Fruit fly (Drosophila melanogaster) whole organism, prepupa: ENCODE results near the gene dpr16.
A peak's percentile ranks its signal among the peaks of the same experiment; 100 is the strongest.

ENCODE experiments used
- Blimp-1 ChIP-seq: fragments of 200-800 bp; sonication (Bioruptor generic); optimal IDR thresholded peaks from 3 replicates; lab custom pipeline; 2017; ENCODE audit warnings: missing biosample characterization, missing genetic modification characterization, mild to moderate bottlenecking, moderate library complexity, missing genetic modification reagents
- CG10631 ChIP-seq: fragments of 200-800 bp; sonication (Bioruptor generic); optimal IDR thresholded peaks from 2 replicates; lab custom pipeline; 2016; ENCODE audit warnings: missing biosample characterization, missing genetic modification characterization
- CG10669 ChIP-seq: fragments of 200-800 bp; sonication (Bioruptor generic); optimal IDR thresholded peaks from 3 replicates; lab custom pipeline; 2018; ENCODE audit warnings: missing biosample characterization, mild to moderate bottlenecking, missing genetic modification characterization, moderate library complexity
- CG11294 ChIP-seq: fragments of 200-800 bp; sonication (Bioruptor generic); IDR thresholded peaks from 2 replicates; pipeline ENCODE4 v1.3.6; 2022; ENCODE audit warnings: missing biosample characterization, missing genetic modification characterization
- CG11762 ChIP-seq: fragments of 200-800 bp; sonication (Bioruptor generic); optimal IDR thresholded peaks from 3 replicates; lab custom pipeline; 2016; ENCODE audit warnings: missing biosample characterization, missing genetic modification characterization; ENCODE audit not compliant: insufficient read depth
- CG11902 ChIP-seq: fragments of 200-800 bp; sonication (Bioruptor generic); optimal IDR thresholded peaks from 3 replicates; lab custom pipeline; 2016; ENCODE audit warnings: missing biosample characterization, missing genetic modification characterization
- CG15336 ChIP-seq: fragments of 200-800 bp; sonication (Bioruptor generic); IDR thresholded peaks from 2 replicates; pipeline ENCODE4 v1.3.6; 2022; ENCODE audit warnings: missing biosample characterization, missing genetic modification characterization
- CG1621 ChIP-seq: fragments of 200-800 bp; sonication (Bioruptor generic); optimal IDR thresholded peaks from 3 replicates; lab custom pipeline; 2018; ENCODE audit warnings: missing biosample characterization, mild to moderate bottlenecking, missing genetic modification characterization
- CG16779 ChIP-seq: fragments of 200-800 bp; sonication (Bioruptor generic); optimal IDR thresholded peaks from 3 replicates; lab custom pipeline; 2017; ENCODE audit warnings: missing biosample characterization, mild to moderate bottlenecking, missing genetic modification characterization
- CG31627 ChIP-seq: fragments of 200-800 bp; sonication (Bioruptor generic); optimal IDR thresholded peaks from 3 replicates; lab custom pipeline; 2016; ENCODE audit warnings: missing biosample characterization, missing genetic modification characterization
- CG32006 ChIP-seq: fragments of 200-800 bp; sonication (Bioruptor generic); optimal IDR thresholded peaks from 3 replicates; lab custom pipeline; 2017; ENCODE audit warnings: missing biosample characterization, mild to moderate bottlenecking, missing genetic modification characterization
- CG34406 ChIP-seq: fragments of 200-800 bp; sonication (Bioruptor generic); optimal IDR thresholded peaks from 3 replicates; lab custom pipeline; 2016; ENCODE audit warnings: missing biosample characterization, missing genetic modification characterization
- CG3919 ChIP-seq: fragments of 200-800 bp; sonication (Bioruptor generic); optimal IDR thresholded peaks from 3 replicates; lab custom pipeline; 2016; ENCODE audit warnings: missing biosample characterization, missing genetic modification characterization
- CG4318 ChIP-seq: fragments of 200-800 bp; sonication (Bioruptor generic); optimal IDR thresholded peaks from 3 replicates; lab custom pipeline; 2017; ENCODE audit warnings: missing biosample characterization, mild to moderate bottlenecking, missing genetic modification characterization
- CG6163 ChIP-seq: fragments of 200-800 bp; sonication (Bioruptor generic); IDR thresholded peaks from 3 replicates; pipeline ENCODE4 v1.3.6; 2022; ENCODE audit warnings: missing biosample characterization, missing genetic modification characterization
- CG6276 ChIP-seq: fragments of 200-800 bp; sonication (Bioruptor generic); optimal IDR thresholded peaks from 2 replicates; lab custom pipeline; 2017; ENCODE audit warnings: missing biosample characterization, mild to moderate bottlenecking, missing genetic modification characterization
- CG6792 ChIP-seq: fragments of 200-800 bp; sonication (Bioruptor generic); optimal IDR thresholded peaks from 3 replicates; lab custom pipeline; 2016; ENCODE audit warnings: missing biosample characterization, missing genetic modification characterization
- CG6808 ChIP-seq: fragments of 200-800 bp; sonication (Bioruptor generic); optimal IDR thresholded peaks from 3 replicates; lab custom pipeline; 2017; ENCODE audit warnings: missing biosample characterization, missing genetic modification characterization, mild to moderate bottlenecking, moderate library complexity, missing genetic modification reagents
- CG7368 ChIP-seq: fragments of 200-800 bp; sonication (Bioruptor generic); optimal IDR thresholded peaks from 3 replicates; lab custom pipeline; 2016; ENCODE audit warnings: missing biosample characterization, missing genetic modification characterization
- CG8319 ChIP-seq: fragments of 200-800 bp; sonication (Bioruptor generic); optimal IDR thresholded peaks from 3 replicates; lab custom pipeline; 2016; ENCODE audit warnings: missing biosample characterization, missing genetic modification characterization
- CG8632 ChIP-seq: fragments of 200-800 bp; sonication (Bioruptor generic); optimal IDR thresholded peaks from 3 replicates; lab custom pipeline; 2016; ENCODE audit warnings: missing biosample characterization, missing genetic modification characterization
- CG9139 ChIP-seq: fragments of 200-800 bp; sonication (Bioruptor generic); optimal IDR thresholded peaks from 3 replicates; lab custom pipeline; 2017; ENCODE audit warnings: missing biosample characterization, mild to moderate bottlenecking, missing genetic modification characterization
- Eip75B ChIP-seq: fragments of 200-800 bp; sonication (Bioruptor generic); optimal IDR thresholded peaks from 3 replicates; lab custom pipeline; 2016; ENCODE audit warnings: missing biosample characterization, missing genetic modification characterization
- Eip78C ChIP-seq: fragments of 200-800 bp; sonication (Bioruptor generic); peaks from one replicate; lab custom pipeline; 2016; ENCODE audit warnings: missing biosample characterization, missing genetic modification characterization
- Ets21C ChIP-seq: fragments of 200-800 bp; sonication (Bioruptor generic); optimal IDR thresholded peaks from 3 replicates; lab custom pipeline; 2016; ENCODE audit warnings: missing biosample characterization, missing genetic modification characterization
- Ets96B ChIP-seq: fragments of 200-800 bp; optimal IDR thresholded peaks from 2 replicates; lab custom pipeline; 2019; ENCODE audit warnings: missing biosample characterization, mild to moderate bottlenecking, missing genetic modification characterization, moderate library complexity
- Gug ChIP-seq: fragments of 200-800 bp; sonication (Bioruptor generic); IDR thresholded peaks from 2 replicates; pipeline ENCODE4 v1.3.6; 2022; ENCODE audit warnings: missing biosample characterization, missing genetic modification characterization
- Hr38 ChIP-seq: sonication (Bioruptor generic); optimal IDR thresholded peaks from 2 replicates; lab custom pipeline; 2016; ENCODE audit warnings: missing biosample characterization, missing genetic modification characterization
- Hr39 ChIP-seq: fragments of 200-800 bp; sonication (Bioruptor generic); optimal IDR thresholded peaks from 2 replicates; lab custom pipeline; 2016; ENCODE audit warnings: missing biosample characterization, missing genetic modification characterization
- Hr4 ChIP-seq: fragments of 200-800 bp; sonication (Bioruptor generic); optimal IDR thresholded peaks from 3 replicates; lab custom pipeline; 2016; ENCODE audit warnings: missing biosample characterization, missing genetic modification characterization
- Lpt ChIP-seq: fragments of 200-800 bp; sonication (Bioruptor generic); optimal IDR thresholded peaks from 3 replicates; lab custom pipeline; 2016; ENCODE audit warnings: missing biosample characterization, missing genetic modification characterization
- Met ChIP-seq: fragments of 200-800 bp; sonication (Bioruptor generic); optimal IDR thresholded peaks from 3 replicates; lab custom pipeline; 2016; ENCODE audit warnings: missing biosample characterization, missing genetic modification characterization
- Sox102F ChIP-seq: fragments of 200-800 bp; sonication (Bioruptor generic); optimal IDR thresholded peaks from 2 replicates; lab custom pipeline; 2016; ENCODE audit warnings: missing biosample characterization, mild to moderate bottlenecking, missing genetic modification characterization
- Sox14 ChIP-seq: fragments of 200-800 bp; sonication (Bioruptor generic); optimal IDR thresholded peaks from 3 replicates; lab custom pipeline; 2016; ENCODE audit warnings: missing biosample characterization, missing genetic modification characterization
- Sox15 ChIP-seq: fragments of 200-800 bp; sonication (Bioruptor generic); optimal IDR thresholded peaks from 3 replicates; lab custom pipeline; 2016; ENCODE audit warnings: missing biosample characterization, missing genetic modification characterization
- acj6 ChIP-seq: fragments of 200-800 bp; sonication (Bioruptor generic); optimal IDR thresholded peaks from 3 replicates; lab custom pipeline; 2016; ENCODE audit warnings: missing biosample characterization, missing genetic modification characterization
- cyc ChIP-seq: fragments of 200-800 bp; sonication (Bioruptor generic); optimal IDR thresholded peaks from 3 replicates; lab custom pipeline; 2016; ENCODE audit warnings: missing biosample characterization, missing genetic modification characterization
- dac ChIP-seq: fragments of 200-800 bp; sonication (Bioruptor generic); optimal IDR thresholded peaks from 2 replicates; lab custom pipeline; 2017; ENCODE audit warnings: missing biosample characterization, mild to moderate bottlenecking, missing genetic modification characterization
- dsx ChIP-seq: fragments of 200-800 bp; optimal IDR thresholded peaks from 3 replicates; lab custom pipeline; 2019; ENCODE audit warnings: missing biosample characterization, mild to moderate bottlenecking, missing genetic modification characterization, moderate library complexity; ENCODE audit not compliant: poor library complexity, severe bottlenecking
- eg ChIP-seq: fragments of 200-800 bp; sonication (Bioruptor generic); IDR thresholded peaks from 3 replicates; pipeline ENCODE4 v1.3.6; 2022; ENCODE audit warnings: missing biosample characterization, missing genetic modification characterization
- esn ChIP-seq: fragments of 200-800 bp; sonication (Bioruptor generic); optimal IDR thresholded peaks from 2 replicates; lab custom pipeline; 2016; ENCODE audit warnings: missing biosample characterization, mild to moderate bottlenecking, missing genetic modification characterization, moderate library complexity
- fd59A ChIP-seq: fragments of 200-800 bp; sonication (Bioruptor generic); optimal IDR thresholded peaks from 2 replicates; lab custom pipeline; 2017; ENCODE audit warnings: missing biosample characterization, mild to moderate bottlenecking, missing genetic modification characterization, missing genetic modification reagents
- fd85E ChIP-seq: fragments of 200-800 bp; sonication (Bioruptor generic); optimal IDR thresholded peaks from 3 replicates; lab custom pipeline; 2016; ENCODE audit warnings: missing biosample characterization, missing genetic modification characterization
- fkh ChIP-seq: fragments of 200-800 bp; sonication (Bioruptor generic); optimal IDR thresholded peaks from 3 replicates; lab custom pipeline; 2017; ENCODE audit warnings: missing biosample characterization, mild to moderate bottlenecking, missing genetic modification characterization, moderate library complexity
- lz ChIP-seq: fragments of 200-800 bp; sonication (Bioruptor generic); optimal IDR thresholded peaks from 3 replicates; lab custom pipeline; 2016; ENCODE audit warnings: missing biosample characterization, missing genetic modification characterization
- pdm3 ChIP-seq: fragments of 200-800 bp; sonication (Bioruptor generic); optimal IDR thresholded peaks from 3 replicates; lab custom pipeline; 2016; ENCODE audit warnings: missing biosample characterization, missing genetic modification characterization
- salr ChIP-seq, 2 experiments: fragments of 200-800 bp; sonication (Bioruptor generic); optimal IDR thresholded peaks; 3 replicates each; lab custom pipeline; 2016 to 2018; ENCODE audit warnings: missing biosample characterization in 2 of 2, missing genetic modification characterization in 2 of 2, mild to moderate bottlenecking in 1 of 2
- spab ChIP-seq: fragments of 200-800 bp; sonication (Bioruptor generic); optimal IDR thresholded peaks from 2 replicates; lab custom pipeline; 2017; ENCODE audit warnings: missing biosample characterization, mild to moderate bottlenecking, missing genetic modification characterization, missing genetic modification reagents
- ss ChIP-seq, 2 experiments: fragments of 200-800 bp; sonication (Bioruptor generic); optimal IDR thresholded peaks; 2 replicates in 1 of 2; 3 replicates in 1 of 2; lab custom pipeline; 2017 to 2018; ENCODE audit warnings: mild to moderate bottlenecking in 2 of 2, missing biosample characterization in 2 of 2, missing genetic modification characterization in 2 of 2, moderate library complexity in 1 of 2
- svp ChIP-seq: fragments of 200-800 bp; sonication (Bioruptor generic); peaks from one replicate; lab custom pipeline; 2016; ENCODE audit warnings: missing biosample characterization, missing genetic modification characterization
- topi ChIP-seq: fragments of 200-800 bp; sonication (Bioruptor generic); optimal IDR thresholded peaks from 3 replicates; lab custom pipeline; 2016; ENCODE audit warnings: missing biosample characterization, missing genetic modification characterization
- vri ChIP-seq: fragments of 200-800 bp; sonication (Bioruptor generic); optimal IDR thresholded peaks from 3 replicates; lab custom pipeline; 2016; ENCODE audit warnings: missing biosample characterization, mild to moderate bottlenecking, missing genetic modification characterization

The dpr16 gene

dm6 chr3R:5198302-5198701 lies 47.6 kb downstream of the dpr16 start:
- no peak for TF ChIP-seq CG16779 (tag; lab: Kevin White, UChicago)
- TF ChIP-seq CG11902 = peak; percentile 5
- no peak for TF ChIP-seq fkh (GFP tag; lab: Kevin White, UChicago)
- TF ChIP-seq Ets96B (tag; lab: Kevin White, UChicago) = peak; percentile 47
- TF ChIP-seq CG11762 (GFP tag; lab: Kevin White, UChicago) = no peak
- no peak for TF ChIP-seq fd85E (GFP tag; lab: Kevin White, UChicago)
- TF ChIP-seq CG6792 (GFP tag; lab: Kevin White, UChicago) = peak; percentile 32
- TF ChIP-seq dac (GFP tag; lab: Kevin White, UChicago) = peak; percentile 34
- no peak for TF ChIP-seq salr (GFP tag; optimal IDR thresholded peaks at IDR 0.05; lab: Kevin White, UChicago)
- no peak for TF ChIP-seq fd59A (GFP tag; lab: Kevin White, UChicago)
- TF ChIP-seq svp (GFP tag; lab: Kevin White, UChicago) = no peak
- TF ChIP-seq CG31627 (GFP tag; lab: Kevin White, UChicago) = peak; percentile 37
- TF ChIP-seq Sox102F (GFP tag; lab: Kevin White, UChicago) = peak; percentile 20
- TF ChIP-seq vri (GFP tag; lab: Kevin White, UChicago) = peak; percentile 6
- no peak for TF ChIP-seq CG8319 (GFP tag; lab: Kevin White, UChicago)
- TF ChIP-seq Gug (GFP tag; lab: Robert Waterston, UW) = peak; percentile 51; the same call in 1 of the 2 replicates
- TF ChIP-seq CG9139 (GFP tag; lab: Kevin White, UChicago) = no peak
- TF ChIP-seq CG15336 (GFP tag; lab: Robert Waterston, UW) = no peak; the same call in 1 of the 2 replicates
- peak; percentile 50 for TF ChIP-seq CG7368 (GFP tag; lab: Kevin White, UChicago)
- peak; percentile 23 for TF ChIP-seq lz
- TF ChIP-seq Sox15 (GFP tag; lab: Kevin White, UChicago) = no peak
- TF ChIP-seq CG6808 (GFP tag; lab: Kevin White, UChicago) = no peak
- peak; percentile 36 for TF ChIP-seq Hr4 (GFP tag; lab: Kevin White, UChicago)
- peak in 1 of 2 experiments; percentile 5 for TF ChIP-seq ss (GFP tag; optimal IDR thresholded peaks at IDR 0.05; lab: Kevin White, UChicago)
- peak; percentile 38 for TF ChIP-seq CG10631 (GFP tag; lab: Kevin White, UChicago)
- peak; percentile 37 for TF ChIP-seq pdm3 (GFP tag; lab: Kevin White, UChicago)
- TF ChIP-seq CG10669 (GFP tag; lab: Kevin White, UChicago) = peak; percentile 30
- peak; percentile 50; the same call in 1 of the 2 replicates for TF ChIP-seq CG11294 (GFP tag; lab: Robert Waterston, UW)
- peak; percentile 63 for TF ChIP-seq CG32006 (GFP tag; lab: Kevin White, UChicago)
- TF ChIP-seq Sox14 (GFP tag; lab: Kevin White, UChicago) = no peak
- no peak; the same call in 2 of the 3 replicates for TF ChIP-seq eg (GFP tag; lab: Robert Waterston, UW)
- peak; percentile 27 for TF ChIP-seq CG6276
- TF ChIP-seq CG1621 (tag; lab: Kevin White, UChicago) = no peak
- no peak for TF ChIP-seq CG34406
- TF ChIP-seq dsx = no peak
- no peak for TF ChIP-seq CG8632 (GFP tag; lab: Kevin White, UChicago)
- peak; percentile 45 for TF ChIP-seq acj6
- peak; percentile 79 for TF ChIP-seq Eip78C
- peak; percentile 25 for TF ChIP-seq CG4318 (GFP tag; lab: Kevin White, UChicago)
- peak; percentile 5 for TF ChIP-seq topi (GFP tag; lab: Kevin White, UChicago)
- peak; percentile 39 for TF ChIP-seq cyc (GFP tag; lab: Kevin White, UChicago)
- TF ChIP-seq spab (GFP tag; lab: Kevin White, UChicago) = no peak
- TF ChIP-seq CG6163 (GFP tag; lab: Robert Waterston, UW) = no peak
- TF ChIP-seq CG3919 (GFP tag; lab: Kevin White, UChicago) = peak; percentile 39
- no peak for TF ChIP-seq Lpt (GFP tag; lab: Kevin White, UChicago)
- peak; percentile 54 for TF ChIP-seq Eip75B (GFP tag; lab: Kevin White, UChicago)
- TF ChIP-seq Ets21C (GFP tag; lab: Kevin White, UChicago) = peak; percentile 20
- peak; percentile 28 for TF ChIP-seq Hr39 (GFP tag; lab: Kevin White, UChicago)
- TF ChIP-seq Hr38 (GFP tag; lab: Kevin White, UChicago) = no peak
- TF ChIP-seq esn (GFP tag; lab: Kevin White, UChicago) = peak; percentile 54
- TF ChIP-seq Blimp-1 (GFP tag; lab: Kevin White, UChicago) = no peak
- TF ChIP-seq Met (GFP tag; lab: Kevin White, UChicago) = peak; percentile 30
